Worm (Caenorhabditis elegans): ENCODE data around the gene fbxc-43.

DNA sequence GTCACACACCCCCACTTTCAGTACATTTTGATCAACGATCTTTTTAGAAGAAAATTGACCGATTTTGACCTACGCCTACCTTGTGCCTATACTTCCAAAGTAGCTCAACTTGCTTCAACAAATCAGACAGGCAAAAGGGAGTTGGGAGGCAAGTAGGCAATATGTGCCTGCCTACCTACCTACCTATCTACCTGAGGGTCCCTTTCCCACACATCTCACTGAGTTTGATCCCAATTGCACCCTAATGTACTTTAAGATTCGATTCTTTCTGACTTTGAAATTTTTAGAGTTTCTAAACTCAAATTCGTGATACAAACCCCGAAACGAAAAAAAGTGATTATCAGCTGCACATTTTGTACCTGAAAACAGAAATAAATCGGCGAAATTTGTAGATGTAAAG is 31.9 kb upstream of the fbxc-43 start:
- TF ChIP-seq nhr-25 (tag; optimal IDR thresholded peaks at IDR 0.05) (no peak), crh-2 (tag; optimal IDR thresholded peaks at IDR 0.05) (no peak), ztf-11 (tag; optimal IDR thresholded peaks at IDR 0.05) (no peak), peb-1 (tag; optimal IDR thresholded peaks at IDR 0.05) (no peak), zag-1 (tag; optimal IDR thresholded peaks at IDR 0.05) (no peak), ama-1 (optimal IDR thresholded peaks at IDR 0.05) (no peak), nhr-12 (tag; optimal IDR thresholded peaks at IDR 0.05) (no peak), nhr-10 (tag; optimal IDR thresholded peaks at IDR 0.05) (no peak)

Data from whole organism, L2 larva.